Fruit fly (Drosophila melanogaster): Measurements from ENCODE around the gene CG7341.

The CG7341 gene

dm6 chr3L:18109459-18109863, 3.3 kb upstream of the CG7341 start, which contains the start of the genes Polr3D and mus304 (continued):
- TF ChIP-seq NfI (GFP tag; optimal IDR thresholded peaks at IDR 0.05) (peak; percentile 0), CG31441 (GFP tag; IDR thresholded peaks at IDR 0.05) (no peak), CG34422 (GFP tag; IDR thresholded peaks at IDR 0.05) (no peak), Sry-δ (GFP tag; optimal IDR thresholded peaks at IDR 0.05) (peak; percentile 75), grn (GFP tag; optimal IDR thresholded peaks at IDR 0.05) (no peak), Ada2b (GFP tag; IDR thresholded peaks at IDR 0.05) (no peak), maf-S (GFP tag; optimal IDR thresholded peaks at IDR 0.05) (no peak), CG14860 (GFP tag; IDR thresholded peaks at IDR 0.05; ENCODE audit: partially characterized antibody) (no peak), bbx (GFP tag; IDR thresholded peaks at IDR 0.05; ENCODE audit: partially characterized antibody) (0 out of 2 replicates have a peak, but pooled peaks have one; percentile 44), CG6175 (GFP tag; IDR thresholded peaks at IDR 0.05) (no peak), CG10959 (GFP tag; IDR thresholded peaks at IDR 0.05) (no peak), her (GFP tag; optimal IDR thresholded peaks at IDR 0.05) (peak; percentile 27), CG15696 (tag; optimal IDR thresholded peaks at IDR 0.05) (peak; percentile 18), CG10565 (GFP tag; optimal IDR thresholded peaks at IDR 0.05) (no peak), en (GFP tag; optimal IDR thresholded peaks at IDR 0.05) (no peak), tio (GFP tag; optimal IDR thresholded peaks at IDR 0.05) (no peak), CG13296 (GFP tag; optimal IDR thresholded peaks at IDR 0.05) (peak; percentile 16), Dref (GFP tag; IDR thresholded peaks at IDR 0.05) (peak; percentile 81), CG12391 (tag; optimal IDR thresholded peaks at IDR 0.05) (peak; percentile 18), HmgZ (tag; optimal IDR thresholded peaks at IDR 0.05) (peak; percentile 44), sd (tag; optimal IDR thresholded peaks at IDR 0.05) (peak; percentile 59), CG17186 (GFP tag; optimal IDR thresholded peaks at IDR 0.05) (no peak), CG2120 (GFP tag; optimal IDR thresholded peaks at IDR 0.05) (peak; percentile 34), unpg (GFP tag; optimal IDR thresholded peaks at IDR 0.05) (peak; percentile 14), CG16813 (GFP tag; IDR thresholded peaks at IDR 0.05; ENCODE audit: partially characterized antibody) (peak; percentile 57; the same call in 1 of the 3 replicates)

dm6 chr3L:18114038-18114926, 1.5 kb downstream of the CG7341 start:
- TF ChIP-seq tap (tag; optimal IDR thresholded peaks at IDR 0.05) (peak; percentile 61), CG4820 (GFP tag; optimal IDR thresholded peaks at IDR 0.05) (no peak), dimm (GFP tag; IDR thresholded peaks at IDR 0.05) (no peak), ken (GFP tag; IDR thresholded peaks at IDR 0.05) (0 out of 3 replicates have a peak, but pooled peaks have one; percentile 15), HmgZ (tag; optimal IDR thresholded peaks at IDR 0.05) (peak; percentile 31), CG4404 (GFP tag; IDR thresholded peaks at IDR 0.05) (no peak), Dp (GFP tag; optimal IDR thresholded peaks at IDR 0.05) (peak; percentile 8), Asciz (GFP tag; optimal IDR thresholded peaks at IDR 0.05) (peak; percentile 37), CG14965 (GFP tag; optimal IDR thresholded peaks at IDR 0.05; ENCODE audit: borderline replicate concordance) (peak; percentile 97), Kr (GFP tag; optimal IDR thresholded peaks at IDR 0.05) (no peak), Drgx (GFP tag; IDR thresholded peaks at IDR 0.05) (peak; percentile 13; the same call in 1 of the 2 replicates), Mrtf (GFP tag; IDR thresholded peaks at IDR 0.05) (peak; percentile 7; the same call in 1 of the 3 replicates), prd (optimal IDR thresholded peaks at IDR 0.05) (no peak), prd (GFP tag; IDR thresholded peaks at IDR 0.05) (peak; percentile 24; the same call in 1 of the 3 replicates), ttk (GFP tag; IDR thresholded peaks at IDR 0.05) (peak; percentile 55; the same call in 1 of the 2 replicates), lov (optimal IDR thresholded peaks at IDR 0.05) (no peak), lov (GFP tag; IDR thresholded peaks at IDR 0.05) (peak; percentile 65; the same call in 1 of the 3 replicates), CG8089 (GFP tag; optimal IDR thresholded peaks at IDR 0.05) (peak; percentile 26), CG13894 (tag; optimal IDR thresholded peaks at IDR 0.05) (peak; percentile 87), CG15696 (tag; optimal IDR thresholded peaks at IDR 0.05) (no peak), unpg (GFP tag; optimal IDR thresholded peaks at IDR 0.05) (peak; percentile 40), jigr1 (GFP tag; IDR thresholded peaks at IDR 0.05) (no peak), p53 (GFP tag; optimal IDR thresholded peaks at IDR 0.05) (peak; percentile 30), knrl (GFP tag; IDR thresholded peaks at IDR 0.05; ENCODE audit: partially characterized antibody) (no peak), CG6254 (GFP tag; optimal IDR thresholded peaks at IDR 0.05) (no peak), Mad (GFP tag; optimal IDR thresholded peaks at IDR 0.05) (no peak), maf-S (GFP tag; optimal IDR thresholded peaks at IDR 0.05) (peak; percentile 0)

Measured in whole organism, embryonic.